Worm (Caenorhabditis elegans) whole organism, L4/young adult: Measurements from ENCODE around the gene pek-1.

Source experiments
- W03F9.2 ChIP-seq: fragments of 150-350 bp; optimal IDR thresholded peaks from 2 replicates; lab custom pipeline; 2014; ENCODE audit warnings: missing biosample characterization, missing genetic modification characterization
- dao-5 ChIP-seq: sonication (generic microtip); optimal IDR thresholded peaks from 2 replicates; lab custom pipeline; 2016; ENCODE audit warnings: missing genotype, missing genetic modification characterization, moderate library complexity, missing compliant biosample characterization
- him-1 ChIP-seq: sonication (generic microtip); optimal IDR thresholded peaks from 2 replicates; lab custom pipeline; 2016; ENCODE audit warnings: missing genotype, missing genetic modification reagents, missing genetic modification characterization, missing compliant biosample characterization

DNA sequence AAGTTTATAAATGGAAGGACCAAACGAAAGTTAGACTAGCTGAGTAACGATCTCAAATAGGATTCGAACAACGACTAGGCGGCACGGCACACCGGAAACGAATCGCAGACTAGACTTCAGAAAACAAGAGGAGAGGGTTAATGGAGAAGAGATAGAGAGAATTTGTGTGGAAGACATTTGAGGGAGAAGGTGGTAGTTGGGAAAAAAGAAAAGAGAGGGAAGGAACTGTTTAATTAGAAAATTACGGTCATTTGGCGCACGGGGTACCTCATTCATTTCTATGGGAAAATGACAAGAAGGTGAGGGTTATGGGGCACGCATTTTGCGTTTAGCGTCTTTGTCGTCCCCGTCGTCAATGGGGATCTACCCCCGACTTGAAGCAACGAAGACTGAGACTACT is 39.5 kb upstream of the pek-1 start, which contains the start of gene F48C5.2:
- TF ChIP-seq him-1 (tag; lab: Kevin White, UChicago) (no peak), dao-5 (tag; lab: Kevin White, UChicago) (no peak), W03F9.2 (tag; lab: Kevin White, UChicago) (no peak)
